Fruit fly (Drosophila melanogaster) S2 (cell line): ENCODE data around the gene arm.

Source experiments
- CG8478 ChIP-seq: fragments of >200 bp; optimal IDR thresholded peaks from 2 replicates; lab custom pipeline; 2018
- CTCF ChIP-seq, 2 experiments: fragments of >200 bp; optimal IDR thresholded peaks; 2 replicates each; lab custom pipeline; 2018

The arm gene

DNA sequence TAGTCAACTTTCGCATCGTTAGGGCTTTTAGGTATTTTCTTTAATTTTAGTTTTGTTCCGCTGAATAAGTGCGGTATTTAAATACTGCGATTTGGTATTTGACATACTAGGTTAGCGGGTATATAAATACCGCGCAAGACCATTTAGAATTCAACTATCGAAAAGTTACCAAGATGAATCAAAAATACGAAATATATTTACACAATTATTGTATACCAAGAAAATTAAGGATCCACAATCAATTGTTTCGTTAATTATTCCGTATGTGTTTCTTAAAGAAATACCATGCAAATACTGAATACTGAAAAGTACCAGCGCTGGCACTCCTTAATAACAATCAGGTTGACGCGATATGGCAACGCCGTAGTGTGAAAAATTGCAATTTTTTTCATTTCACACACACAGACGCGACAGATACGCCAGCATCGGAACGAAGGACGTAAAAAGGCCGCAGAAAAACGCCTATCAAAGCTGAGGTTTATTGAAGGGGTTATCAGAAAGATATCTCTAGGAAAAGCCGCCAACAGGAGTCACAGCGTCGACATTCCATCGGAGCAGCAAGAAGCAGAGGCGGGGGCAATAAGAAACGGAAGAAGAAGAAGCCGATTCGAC is 26.8 kb downstream of the arm start, which contains the start of the genes Pgam5 and Vps26:
TSS of gene Pgam5 (minus strand) at position 51 of the 612 bp plus-strand sequence.
TSS of gene Vps26 (plus strand) at position 339 of the 612 bp plus-strand sequence.
- TF ChIP-seq CTCF (optimal IDR thresholded peaks at IDR 0.05; lab: Kevin White, UChicago) (no peak), CG8478 (lab: Kevin White, UChicago) (no peak)

DNA sequence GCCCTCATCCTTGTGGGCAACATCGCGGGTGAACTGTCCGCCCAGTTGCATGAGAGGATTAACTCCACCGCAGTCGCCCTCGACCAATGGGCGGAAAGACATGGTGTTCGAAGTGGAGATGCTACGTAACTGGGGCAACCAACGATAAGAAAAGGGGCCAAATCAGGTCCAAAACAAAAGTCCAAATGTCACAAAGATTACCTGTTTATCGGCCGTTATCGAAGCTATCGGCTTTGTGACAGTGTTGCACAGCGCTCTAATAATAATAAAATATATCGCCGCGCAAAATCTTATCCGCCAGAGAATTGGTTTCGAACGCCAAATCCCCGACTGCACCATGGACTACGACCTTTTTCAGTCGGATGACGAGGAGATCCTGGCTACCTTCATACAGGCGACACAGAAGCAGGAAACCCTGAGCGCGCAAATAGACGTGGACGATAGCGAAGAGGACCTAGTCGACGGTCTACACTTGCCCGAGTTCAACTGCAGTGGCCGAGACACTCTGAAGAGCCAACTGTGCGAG is 31.8 kb downstream of the arm start, which contains the start of the genes CG14803 and Pex5:
TSS of gene CG14803 (plus strand) at position 285 of the 526 bp plus-strand sequence.
TSS of gene Pex5 (minus strand) at position 476 of the 526 bp plus-strand sequence.
- TF ChIP-seq CTCF (optimal IDR thresholded peaks at IDR 0.05; lab: Kevin White, UChicago) = no peak
- no peak for TF ChIP-seq CG8478 (lab: Kevin White, UChicago)

- TF ChIP-seq CG8478 (lab: Kevin White, UChicago) (no peak), CTCF (optimal IDR thresholded peaks at IDR 0.05; lab: Kevin White, UChicago) (no peak)
Observed at dm6 chrX:1865673-1866072, 34.8 kb downstream of the arm start, which contains the start of the genes Gcna and MED18. Gcna (minus strand) TSS chrX:1865835. MED18 (plus strand) TSS chrX:1865909.

- TF ChIP-seq CTCF (optimal IDR thresholded peaks at IDR 0.05; lab: Kevin White, UChicago) (no peak), CG8478 (lab: Kevin White, UChicago) (no peak)
Observed at dm6 chrX:1861620-1862184, 38.7 kb downstream of the arm start, which contains the start of gene deltaCOP. deltaCOP (minus strand) TSS chrX:1861790.

DNA sequence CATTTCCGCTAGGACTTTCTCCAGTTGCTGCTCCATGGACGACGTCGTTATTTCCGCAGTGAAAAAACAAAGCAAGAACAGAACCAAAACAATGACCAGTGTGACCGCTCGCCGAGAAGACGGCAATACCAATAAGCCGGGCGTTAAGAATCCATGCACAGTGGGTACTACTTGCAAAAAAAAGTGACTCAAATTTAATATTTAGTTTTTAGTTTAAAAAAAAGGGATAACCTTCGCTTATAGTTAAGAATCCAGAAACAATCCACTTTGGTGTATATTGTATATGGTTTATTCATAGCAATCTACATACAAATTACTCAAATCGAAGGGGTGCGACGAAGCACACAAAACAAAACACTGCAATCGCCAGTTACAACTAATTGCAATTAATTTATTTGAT is 41.6 kb downstream of the arm start, which contains the start of gene Lamtor5:
TSS of gene Lamtor5 (minus strand) at position 105 of the 400 bp plus-strand sequence.
- TF ChIP-seq CTCF (optimal IDR thresholded peaks at IDR 0.05; lab: Kevin White, UChicago) (no peak), CG8478 (lab: Kevin White, UChicago) (no peak)

DNA sequence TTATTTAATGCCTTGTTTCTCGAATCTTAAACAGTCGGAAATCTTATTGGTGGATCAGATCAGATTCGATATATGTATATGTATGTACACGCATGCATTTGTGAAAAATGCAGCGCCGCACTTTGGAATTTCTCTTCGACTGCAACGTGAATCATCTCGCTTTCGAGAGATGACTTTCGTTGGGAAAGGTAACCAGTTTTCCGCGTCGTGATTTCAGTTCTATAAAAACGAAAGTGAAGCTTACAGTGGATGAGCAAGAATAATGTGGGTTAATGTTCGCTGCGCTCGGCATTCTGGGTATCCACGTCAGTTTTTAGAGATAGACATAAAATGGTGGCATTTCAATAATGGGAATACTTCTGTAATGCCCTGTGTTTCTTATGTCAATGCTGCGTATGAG is 43.8 kb downstream of the arm start:
- TF ChIP-seq CG8478 (lab: Kevin White, UChicago) = no peak

DNA sequence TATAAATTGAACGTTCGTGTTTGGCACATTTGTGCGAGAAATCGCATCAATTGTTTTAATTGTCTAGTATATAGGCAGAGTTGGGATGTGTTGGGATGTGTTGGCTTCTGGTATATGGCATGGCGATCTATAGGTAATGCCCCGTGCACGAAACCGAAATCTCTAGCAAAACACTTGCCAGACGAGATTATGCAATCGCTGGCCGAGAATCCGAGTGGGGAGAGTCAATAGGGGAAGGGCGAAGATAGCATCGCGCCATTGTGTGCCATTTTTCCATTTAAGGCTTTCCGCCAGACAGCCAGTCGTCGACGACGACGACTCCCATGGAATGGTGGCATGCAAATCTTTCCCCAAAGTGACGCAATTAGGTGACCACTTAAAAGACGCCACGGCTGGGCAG is 45.6 kb downstream of the arm start:
- no peak for TF ChIP-seq CG8478 (lab: Kevin White, UChicago)

- no peak for TF ChIP-seq CTCF (optimal IDR thresholded peaks at IDR 0.05; lab: Kevin White, UChicago)
- TF ChIP-seq CG8478 (lab: Kevin White, UChicago) = no peak
Observed at dm6 chrX:1854070-1854469, 46.4 kb downstream of the arm start.

DNA sequence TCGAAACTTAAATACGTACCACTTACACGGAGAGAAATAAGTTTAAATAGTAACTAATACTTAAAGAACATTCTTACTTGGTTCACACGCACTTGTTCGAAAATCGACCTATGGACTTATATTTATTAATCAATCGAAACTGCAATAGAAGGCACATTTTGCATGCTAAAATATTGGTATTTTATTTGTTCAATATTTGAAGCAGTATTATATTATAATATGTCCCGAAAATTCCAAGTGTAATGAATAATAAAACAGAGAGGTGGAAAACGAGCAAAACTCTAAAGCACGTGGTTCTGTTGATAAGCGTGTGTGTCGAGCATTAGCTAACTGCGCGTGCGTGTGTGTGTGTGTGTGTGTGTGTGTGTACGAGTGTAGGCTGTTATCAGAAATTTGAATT is 50.5 kb downstream of the arm start:
- TF ChIP-seq CG8478 (lab: Kevin White, UChicago) = no peak
- no peak for TF ChIP-seq CTCF (optimal IDR thresholded peaks at IDR 0.05; lab: Kevin White, UChicago)

DNA sequence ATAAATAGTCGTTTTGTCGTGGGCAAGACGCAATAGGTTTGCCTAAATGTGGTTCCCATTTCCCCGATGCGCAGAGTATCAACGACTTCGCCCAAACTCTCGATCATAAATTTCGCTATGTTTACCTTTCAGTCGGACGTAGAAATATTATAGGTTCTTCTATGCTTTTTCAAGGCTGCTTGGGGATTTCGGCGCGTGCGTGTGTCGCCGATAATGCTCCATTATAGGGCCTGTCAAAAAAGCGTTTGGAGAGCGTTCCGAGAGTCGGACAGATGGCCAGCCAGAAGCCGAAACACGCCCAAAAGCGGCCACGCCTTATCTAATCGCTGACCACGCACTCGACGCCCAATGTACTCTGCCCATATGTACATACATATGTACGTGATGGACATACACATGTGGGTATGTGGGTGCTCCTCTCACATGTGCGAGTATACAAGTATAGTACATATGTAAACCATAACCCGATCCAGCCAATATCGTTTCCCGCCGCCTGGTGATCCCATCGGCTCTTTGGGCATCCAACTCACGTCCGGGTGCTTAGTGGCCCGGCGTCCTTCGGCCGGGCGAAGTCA is 51.7 kb downstream of the arm start:
- TF ChIP-seq CG8478 (lab: Kevin White, UChicago) = no peak
- no peak for TF ChIP-seq CTCF (optimal IDR thresholded peaks at IDR 0.05; lab: Kevin White, UChicago)

- TF ChIP-seq CG8478 (lab: Kevin White, UChicago) (no peak), CTCF (optimal IDR thresholded peaks at IDR 0.05; lab: Kevin White, UChicago) (no peak)
Observed at dm6 chrX:1847735-1848134, 52.7 kb downstream of the arm start.

- TF ChIP-seq CTCF (optimal IDR thresholded peaks at IDR 0.05; lab: Kevin White, UChicago) (no peak), CG8478 (lab: Kevin White, UChicago) (no peak)
Observed at dm6 chrX:1846386-1846785, 54.1 kb downstream of the arm start.

DNA sequence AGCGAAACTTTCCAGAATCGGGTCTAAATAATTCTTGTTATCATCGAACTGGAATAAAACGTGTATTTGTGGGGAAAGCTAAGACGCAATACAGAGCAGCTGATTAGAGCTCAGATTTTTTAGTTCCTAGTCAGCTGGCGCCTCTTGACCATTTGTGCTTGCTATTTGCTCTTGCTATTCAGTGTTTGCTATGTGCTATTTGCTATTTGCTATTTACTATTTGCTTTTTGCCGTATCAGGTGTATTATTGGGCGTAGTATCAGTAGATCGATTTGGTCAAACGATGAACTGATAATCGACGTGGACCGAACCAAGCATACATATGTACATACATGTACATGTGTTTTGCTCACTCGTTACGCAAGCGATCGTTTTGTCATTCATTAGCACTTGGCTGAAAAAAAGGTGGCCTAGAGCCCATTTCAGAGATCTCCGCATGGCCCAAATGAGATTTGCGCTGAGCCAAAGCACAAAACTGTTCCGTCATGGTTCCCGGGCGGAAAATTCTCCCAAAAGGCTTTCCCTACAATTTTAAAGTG is 55.0 kb downstream of the arm start:
- TF ChIP-seq CTCF (optimal IDR thresholded peaks at IDR 0.05; lab: Kevin White, UChicago) (no peak), CG8478 (lab: Kevin White, UChicago) (no peak)

DNA sequence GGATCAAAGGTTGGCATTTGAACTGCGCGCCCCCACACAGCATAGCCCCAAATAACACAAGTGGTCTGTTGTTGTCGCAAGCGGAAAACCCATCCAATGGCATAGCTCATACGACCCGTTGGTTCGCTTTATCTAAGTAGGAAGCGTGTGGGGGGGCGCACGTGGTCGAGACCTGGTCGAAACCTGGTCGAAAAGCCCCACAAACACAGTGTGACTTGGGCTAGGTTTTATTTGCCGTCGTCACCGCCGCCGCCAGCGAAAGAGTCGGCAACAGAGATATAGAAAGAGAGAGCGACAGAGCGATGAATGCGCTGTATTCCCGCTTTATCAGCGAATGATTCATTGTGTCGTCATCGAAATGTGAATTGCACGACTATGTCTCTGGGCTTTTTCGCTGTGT is 57.6 kb downstream of the arm start:
- no peak for TF ChIP-seq CG8478 (lab: Kevin White, UChicago)
- TF ChIP-seq CTCF (optimal IDR thresholded peaks at IDR 0.05; lab: Kevin White, UChicago) = no peak
